Worm (Caenorhabditis elegans): ENCODE data around the gene B0244.15.

- TF ChIP-seq klf-2 (GFP tag; conservative IDR thresholded peaks at IDR 0.05) (no peak), ref-1 (GFP tag; conservative IDR thresholded peaks at IDR 0.05) (no peak), T22C8.4 (GFP tag; IDR thresholded peaks at IDR 0.05) (no peak), med-1 (GFP tag; optimal IDR thresholded peaks at IDR 0.05; ENCODE audit: insufficient read depth) (no peak), ztf-29 (GFP tag; IDR thresholded peaks at IDR 0.05) (no peak), ztf-23 (GFP tag; IDR thresholded peaks at IDR 0.05) (no peak)
Measured at ce11 chrIII:5747185-5747584, 4.0 kb downstream of the B0244.15 start, which contains the start of gene B0244.4.

Data from whole organism, midembryonic.